Fruit fly (Drosophila melanogaster): Measurements from ENCODE around the gene Cyt-b5-r.

DNA sequence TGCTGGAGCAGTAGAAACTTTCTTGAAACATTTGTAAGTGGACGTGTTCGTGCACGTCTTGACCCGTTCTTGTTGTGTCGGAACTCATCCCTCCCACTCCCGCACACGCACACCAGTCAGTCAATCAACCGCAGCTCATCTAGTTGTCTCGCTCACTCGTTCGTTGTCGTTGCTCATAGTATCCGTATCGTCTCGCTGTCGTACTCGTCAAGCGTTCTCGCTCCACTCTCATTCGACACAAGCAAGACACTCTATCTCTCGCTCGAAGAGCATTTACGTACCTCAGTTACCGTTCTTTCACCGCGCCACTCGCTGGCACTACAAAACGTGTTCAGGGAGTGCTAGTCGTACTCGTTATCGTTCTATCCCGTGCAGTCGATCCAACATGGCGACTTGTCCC is 3.0 kb downstream of the Cyt-b5-r start:
- TF ChIP-seq Hnf4 (GFP tag; optimal IDR thresholded peaks at IDR 0.05) (no peak), dsf (GFP tag; optimal IDR thresholded peaks at IDR 0.05; ENCODE audit: borderline replicate concordance) (no peak), Mio (GFP tag; optimal IDR thresholded peaks at IDR 0.05) (no peak), Rel (GFP tag; optimal IDR thresholded peaks at IDR 0.05) (no peak), Rel (tag; optimal IDR thresholded peaks at IDR 0.05) (no peak), br (GFP tag; optimal IDR thresholded peaks at IDR 0.05) (no peak), CG32264 (GFP tag; optimal IDR thresholded peaks at IDR 0.05) (no peak), usp (GFP tag; optimal IDR thresholded peaks at IDR 0.05) (no peak), sv (GFP tag; optimal IDR thresholded peaks at IDR 0.05) (no peak), HLH106 (tag; optimal IDR thresholded peaks at IDR 0.05) (no peak)
